Worm (Caenorhabditis elegans): ENCODE data around the gene vha-1.

DNA sequence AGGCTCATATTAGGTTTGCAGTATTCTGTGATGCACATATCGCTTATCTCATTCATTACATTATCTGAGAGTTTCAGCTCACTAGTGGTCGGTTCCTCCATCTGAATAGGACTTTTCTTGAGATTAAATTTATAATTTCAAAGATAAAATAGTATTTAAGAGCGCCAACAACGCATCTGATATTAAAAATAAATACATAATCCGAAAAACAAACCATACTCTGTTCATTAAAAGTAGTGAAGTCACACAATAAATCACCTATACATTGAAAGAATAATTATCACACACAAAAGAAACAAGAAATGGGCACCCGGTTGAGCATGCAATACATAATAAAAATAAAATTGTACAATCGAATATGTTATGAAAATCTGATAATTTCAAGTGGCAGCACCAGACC, 23.6 kb upstream of the vha-1 start, which contains the start of gene vps-53:
- TF ChIP-seq cog-1 (tag; optimal IDR thresholded peaks at IDR 0.05), result no peak
- TF ChIP-seq flt-1 (GFP tag; IDR thresholded peaks at IDR 0.05), result no peak
- no peak for TF ChIP-seq klf-2 (GFP tag; conservative IDR thresholded peaks at IDR 0.05)
